Worm (Caenorhabditis elegans) whole organism, L3 larva: ENCODE measurements around the gene F14F7.5.

ENCODE experiments used
- ZK546.5 ChIP-seq: sonication (generic microtip); optimal IDR thresholded peaks from 2 replicates; lab custom pipeline; 2017; ENCODE audit warnings: missing biosample characterization, missing genetic modification characterization
- aly-2 ChIP-seq: fragments of 150-350 bp; optimal IDR thresholded peaks from 2 replicates; lab custom pipeline; 2014; ENCODE audit warnings: missing biosample characterization, missing genetic modification characterization
- daf-12 ChIP-seq: fragments of 150-350 bp; optimal IDR thresholded peaks from 2 replicates; lab custom pipeline; 2014; ENCODE audit warnings: missing biosample characterization, missing genetic modification reagents, missing genetic modification characterization
- nhr-23 ChIP-seq: fragments of 150-350 bp; optimal IDR thresholded peaks from 2 replicates; lab custom pipeline; 2014; ENCODE audit warnings: missing biosample characterization, missing genetic modification reagents, missing genetic modification characterization
- nhr-237 ChIP-seq: fragments of 150-350 bp; optimal IDR thresholded peaks from 2 replicates; lab custom pipeline; 2014; ENCODE audit warnings: missing biosample characterization, missing genetic modification characterization
- nhr-76 ChIP-seq: fragments of 150-350 bp; sonication (generic microtip); optimal IDR thresholded peaks from 5 replicates; lab custom pipeline; 2014; ENCODE audit warnings: missing biosample characterization, missing genetic modification characterization
- pha-4 ChIP-seq: fragments of 150-350 bp; optimal IDR thresholded peaks from 2 replicates; lab custom pipeline; 2014; ENCODE audit warnings: missing biosample characterization, missing genetic modification reagents, missing genetic modification characterization
- skn-1 ChIP-seq: fragments of 150-350 bp; optimal IDR thresholded peaks from 2 replicates; lab custom pipeline; 2014; ENCODE audit warnings: missing biosample characterization, missing genetic modification characterization
- ztf-11 ChIP-seq: fragments of 150-350 bp; optimal IDR thresholded peaks from 2 replicates; lab custom pipeline; 2014; ENCODE audit warnings: missing biosample characterization, missing genetic modification characterization
- ztf-4 ChIP-seq: fragments of 150-350 bp; optimal IDR thresholded peaks from 2 replicates; lab custom pipeline; 2014; ENCODE audit warnings: missing biosample characterization, missing genetic modification characterization

- TF ChIP-seq pha-4 (tag; lab: Kevin White, UChicago) (no peak), nhr-76 (no peak), daf-12 (tag; lab: Kevin White, UChicago) (no peak), ZK546.5 (tag; lab: Kevin White, UChicago) (no peak), ztf-4 (tag; lab: Kevin White, UChicago) (no peak), aly-2 (tag; lab: Kevin White, UChicago) (no peak), nhr-23 (tag; lab: Kevin White, UChicago) (no peak), ztf-11 (tag; lab: Kevin White, UChicago) (no peak), skn-1 (tag; lab: Kevin White, UChicago) (no peak), nhr-237 (tag; lab: Kevin White, UChicago) (no peak)
Measured at ce11 chrIII:13065694-13066093, 33.9 kb downstream of the F14F7.5 start.
